Worm (Caenorhabditis elegans) whole organism, mixed stage, embryonic: ENCODE measurements around the gene cpr-1.

Experiments
- bed-3 ChIP-seq: fragments of 200-800 bp; sonication (Bioruptor generic); optimal IDR thresholded peaks from 3 replicates; lab custom pipeline; 2018; ENCODE audit warnings: mild to moderate bottlenecking, missing genetic modification characterization, moderate library complexity, missing compliant biosample characterization
- blmp-1 ChIP-seq: fragments of 150-350 bp; optimal IDR thresholded peaks from 2 replicates; lab custom pipeline; 2014; ENCODE audit warnings: missing biosample characterization, missing genetic modification characterization
- ceh-39 ChIP-seq: fragments of 150-350 bp; optimal IDR thresholded peaks from 2 replicates; lab custom pipeline; 2014; ENCODE audit warnings: missing biosample characterization, missing genetic modification characterization
- ceh-83 ChIP-seq: fragments of 200-800 bp; sonication (Bioruptor generic); optimal IDR thresholded peaks from 2 replicates; lab custom pipeline; 2018; ENCODE audit warnings: mild to moderate bottlenecking, missing genetic modification characterization, missing compliant biosample characterization
- ces-1 ChIP-seq: fragments of 150-350 bp; optimal IDR thresholded peaks from 2 replicates; lab custom pipeline; 2014; ENCODE audit warnings: missing biosample characterization, missing genetic modification reagents, missing genetic modification characterization
- cnd-1 ChIP-seq: fragments of 200-800 bp; sonication (Bioruptor generic); optimal IDR thresholded peaks from 2 replicates; lab custom pipeline; 2018; ENCODE audit warnings: mild to moderate bottlenecking, missing genetic modification characterization, missing compliant biosample characterization
- elt-1 ChIP-seq: sonication (generic microtip); optimal IDR thresholded peaks from 2 replicates; lab custom pipeline; 2017; ENCODE audit warnings: missing genetic modification characterization, mild to moderate bottlenecking, missing compliant biosample characterization, antibody characterized with exemption, moderate library complexity, borderline replicate concordance; ENCODE audit not compliant: insufficient read depth
- elt-3 ChIP-seq: fragments of 150-350 bp; optimal IDR thresholded peaks from 2 replicates; lab custom pipeline; 2014; ENCODE audit warnings: missing biosample characterization, missing genetic modification characterization
- flh-1 ChIP-seq: fragments of 200-800 bp; sonication (Bioruptor generic); optimal IDR thresholded peaks from 2 replicates; lab custom pipeline; 2018; ENCODE audit warnings: mild to moderate bottlenecking, missing genetic modification characterization, moderate library complexity, missing compliant biosample characterization
- ham-2 ChIP-seq: fragments of 200-800 bp; sonication (Bioruptor generic); optimal IDR thresholded peaks from 2 replicates; lab custom pipeline; 2018; ENCODE audit warnings: mild to moderate bottlenecking, missing genetic modification characterization, missing compliant biosample characterization
- hlh-1 ChIP-seq: fragments of 150-350 bp; optimal IDR thresholded peaks from 2 replicates; lab custom pipeline; 2014; ENCODE audit warnings: missing biosample characterization, missing genetic modification reagents, missing genetic modification characterization
- lin-13 ChIP-seq: fragments of 150-350 bp; optimal IDR thresholded peaks from 2 replicates; lab custom pipeline; 2014; ENCODE audit warnings: missing biosample characterization, missing genetic modification characterization
- lin-32 ChIP-seq: fragments of 200-800 bp; sonication (Bioruptor generic); optimal IDR thresholded peaks from 2 replicates; lab custom pipeline; 2018; ENCODE audit warnings: mild to moderate bottlenecking, missing genetic modification characterization, missing compliant biosample characterization
- lsy-2 ChIP-seq: fragments of 150-350 bp; optimal IDR thresholded peaks from 2 replicates; lab custom pipeline; 2014; ENCODE audit warnings: missing biosample characterization, missing genetic modification characterization
- mep-1 ChIP-seq: fragments of 150-350 bp; optimal IDR thresholded peaks from 2 replicates; lab custom pipeline; 2017; ENCODE audit warnings: missing biosample characterization, missing genetic modification reagents, missing genetic modification characterization, inconsistent platforms
- mls-2 ChIP-seq: sonication (generic microtip); optimal IDR thresholded peaks from 2 replicates; lab custom pipeline; 2016; ENCODE audit warnings: mild to moderate bottlenecking, missing genetic modification characterization, moderate library complexity, missing compliant biosample characterization
- nhr-2 ChIP-seq: fragments of 150-350 bp; optimal IDR thresholded peaks from 2 replicates; lab custom pipeline; 2014; ENCODE audit warnings: missing biosample characterization, missing genetic modification characterization
- nhr-237 ChIP-seq: fragments of 150-350 bp; optimal IDR thresholded peaks from 2 replicates; lab custom pipeline; 2014; ENCODE audit warnings: missing biosample characterization, missing genetic modification characterization
- nhr-28 ChIP-seq: fragments of 150-350 bp; optimal IDR thresholded peaks from 2 replicates; lab custom pipeline; 2014; ENCODE audit warnings: missing biosample characterization, missing genetic modification characterization
- pha-4 ChIP-seq: fragments of 150-350 bp; optimal IDR thresholded peaks from 2 replicates; lab custom pipeline; 2018; ENCODE audit warnings: missing biosample characterization, missing genetic modification reagents, missing genetic modification characterization
- sem-2 ChIP-seq: fragments of 200-800 bp; sonication (Bioruptor generic); optimal IDR thresholded peaks from 2 replicates; lab custom pipeline; 2018; ENCODE audit warnings: mild to moderate bottlenecking, missing genetic modification characterization, missing compliant biosample characterization
- sptf-1 ChIP-seq: sonication (generic microtip); optimal IDR thresholded peaks from 2 replicates; lab custom pipeline; 2017; ENCODE audit warnings: mild to moderate bottlenecking, missing genetic modification characterization, moderate library complexity, missing compliant biosample characterization
- tbx-8 ChIP-seq: fragments of 200-800 bp; sonication (Bioruptor generic); optimal IDR thresholded peaks from 2 replicates; lab custom pipeline; 2018; ENCODE audit warnings: mild to moderate bottlenecking, missing genetic modification characterization, moderate library complexity, missing compliant biosample characterization
- unc-39 ChIP-seq: fragments of 150-350 bp; optimal IDR thresholded peaks from 2 replicates; lab custom pipeline; 2014; ENCODE audit warnings: missing biosample characterization, missing genetic modification characterization
- unc-62 ChIP-seq: fragments of 150-350 bp; optimal IDR thresholded peaks from 2 replicates; lab custom pipeline; 2014; ENCODE audit warnings: missing biosample characterization, missing genetic modification reagents, missing genetic modification characterization
- zip-8 ChIP-seq: fragments of 150-350 bp; optimal IDR thresholded peaks from 2 replicates; lab custom pipeline; 2014; ENCODE audit warnings: missing biosample characterization, missing genetic modification characterization

Gene cpr-1

DNA sequence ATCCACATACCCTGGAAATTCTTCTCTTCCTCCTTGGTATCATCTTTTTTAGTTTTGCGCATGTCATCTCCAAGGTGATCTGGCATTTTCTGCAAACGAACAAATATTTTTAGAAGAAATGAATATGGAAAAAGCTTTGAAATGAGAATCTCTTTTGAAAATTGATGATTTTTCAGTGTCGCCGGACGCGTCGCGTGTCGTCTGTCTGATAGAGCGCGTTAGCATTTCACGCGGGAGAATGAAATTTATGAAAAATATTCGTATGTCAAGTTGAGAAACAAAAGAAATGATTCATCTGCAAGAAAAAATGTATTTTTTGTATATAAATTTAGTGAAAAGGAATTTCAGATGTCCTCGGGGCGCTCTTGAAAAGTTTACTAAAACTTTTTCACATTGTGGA lies 7.0 kb downstream of the cpr-1 start, which contains the start of gene rpt-1:
rpt-1 (minus strand) TSS at position 89 of the 400 bp plus-strand sequence.
- TF ChIP-seq unc-39 (tag; lab: Kevin White, UChicago), result no peak
- TF ChIP-seq mep-1, result peak; percentile 69
- no peak for TF ChIP-seq ham-2
- no peak for TF ChIP-seq lin-32 (GFP tag; lab: Kevin White, UChicago)
- no peak for TF ChIP-seq bed-3 (GFP tag; lab: Kevin White, UChicago)
- peak; percentile 52 for TF ChIP-seq ces-1 (GFP tag; lab: Kevin White, UChicago)
- peak; percentile 35 for TF ChIP-seq sptf-1 (tag; lab: Kevin White, UChicago)
- TF ChIP-seq elt-1 (tag; lab: Kevin White, UChicago), result no peak
- TF ChIP-seq elt-3 (tag; lab: Kevin White, UChicago), result no peak
- no peak for TF ChIP-seq nhr-28 (tag; lab: Kevin White, UChicago)
- TF ChIP-seq ceh-39, result no peak
- TF ChIP-seq nhr-237 (tag; lab: Kevin White, UChicago), result peak; percentile 68
- TF ChIP-seq flh-1 (GFP tag; lab: Kevin White, UChicago), result no peak
- TF ChIP-seq unc-62 (GFP tag; lab: Kevin White, UChicago), result peak; percentile 17
- TF ChIP-seq tbx-8, result no peak
- TF ChIP-seq ceh-83, result peak; percentile 0
- TF ChIP-seq lsy-2 (tag; lab: Kevin White, UChicago), result peak; percentile 50
- TF ChIP-seq mls-2 (tag; lab: Kevin White, UChicago), result no peak
- TF ChIP-seq hlh-1 (tag; lab: Kevin White, UChicago), result peak; percentile 44
- peak; percentile 33 for TF ChIP-seq pha-4 (tag; lab: Kevin White, UChicago)
- no peak for TF ChIP-seq nhr-2 (tag; lab: Kevin White, UChicago)
- TF ChIP-seq lin-13 (tag; lab: Kevin White, UChicago), result peak; percentile 70
- no peak for TF ChIP-seq sem-2 (GFP tag; lab: Kevin White, UChicago)

- TF ChIP-seq mep-1 (no peak), flh-1 (GFP tag; lab: Kevin White, UChicago) (no peak), ham-2 (no peak), elt-3 (tag; lab: Kevin White, UChicago) (no peak), ces-1 (GFP tag; lab: Kevin White, UChicago) (no peak), ceh-39 (no peak), zip-8 (tag; lab: Kevin White, UChicago) (no peak), unc-62 (GFP tag; lab: Kevin White, UChicago) (no peak), sptf-1 (tag; lab: Kevin White, UChicago) (no peak), lin-13 (tag; lab: Kevin White, UChicago) (no peak), sem-2 (GFP tag; lab: Kevin White, UChicago) (no peak), cnd-1 (tag; lab: Kevin White, UChicago) (no peak)
Observed at ce11 chrV:11985384-11985783, 10.0 kb downstream of the cpr-1 start, which contains the start of gene mans-2. Gene mans-2 (minus strand): TSS chrV:11985484.

DNA sequence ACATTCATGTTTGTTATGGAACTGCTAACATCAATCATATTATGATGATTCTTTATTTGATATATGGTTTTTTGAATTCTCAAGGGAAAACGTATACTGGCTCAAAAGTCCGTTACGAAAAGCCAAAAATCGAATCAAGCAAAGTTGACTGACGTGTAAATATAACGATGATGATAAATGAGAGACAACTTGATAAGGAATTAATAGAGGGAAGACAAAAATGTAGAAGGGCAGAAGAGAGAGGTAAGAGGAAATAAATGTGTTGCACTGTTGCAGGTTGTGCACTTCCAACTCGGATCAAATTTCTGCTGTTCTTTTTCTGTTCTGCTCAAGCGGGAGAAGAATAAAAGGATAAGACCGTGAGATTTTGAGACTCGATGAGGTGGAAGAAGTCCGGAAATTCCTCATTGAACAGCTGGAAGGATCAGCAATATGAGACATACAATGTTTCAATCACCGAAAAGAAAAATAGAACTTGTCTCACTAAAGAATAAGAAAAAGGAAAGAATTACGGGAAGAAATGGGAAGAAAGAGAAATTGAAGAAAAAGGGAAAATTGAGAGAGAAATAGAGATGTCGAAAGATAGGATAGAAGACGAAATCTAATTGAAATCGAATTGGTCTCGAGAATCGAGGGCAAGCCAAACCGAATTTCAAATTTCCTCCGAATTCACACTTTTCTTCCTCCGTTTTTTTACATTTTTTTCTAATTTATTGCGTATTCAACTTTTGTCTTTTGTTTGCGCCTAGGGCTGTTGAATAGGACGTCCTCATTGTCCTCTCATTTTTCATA lies 10.9 kb downstream of the cpr-1 start:
- no peak for TF ChIP-seq lin-13 (tag; lab: Kevin White, UChicago)
- TF ChIP-seq ces-1 (GFP tag; lab: Kevin White, UChicago), result peak; percentile 97
- peak; percentile 80 for TF ChIP-seq blmp-1

- TF ChIP-seq nhr-2 (tag; lab: Kevin White, UChicago), result no peak
- TF ChIP-seq mls-2 (tag; lab: Kevin White, UChicago), result no peak
- TF ChIP-seq unc-62 (GFP tag; lab: Kevin White, UChicago), result no peak
- no peak for TF ChIP-seq lin-32 (GFP tag; lab: Kevin White, UChicago)
- peak; percentile 47 for TF ChIP-seq blmp-1
Observed at ce11 chrV:11989861-11990260, 14.5 kb downstream of the cpr-1 start.

ce11 chrV:11990511-11991127 lies 15.3 kb downstream of the cpr-1 start:
- TF ChIP-seq ces-1 (GFP tag; lab: Kevin White, UChicago), result peak; percentile 45
- TF ChIP-seq pha-4 (tag; lab: Kevin White, UChicago), result no peak
- TF ChIP-seq sem-2 (GFP tag; lab: Kevin White, UChicago), result no peak
